Fruit fly (Drosophila melanogaster) whole organism, wandering third instar larva: ENCODE measurements around the gene CG14823.

ENCODE experiments used
- Abd-B ChIP-seq: fragments of >200 bp; optimal IDR thresholded peaks from 2 replicates; lab custom pipeline; 2017; ENCODE audit warnings: missing biosample characterization, missing genetic modification characterization
- Dfd ChIP-seq: fragments of >200 bp; optimal IDR thresholded peaks from 2 replicates; lab custom pipeline; 2017; ENCODE audit warnings: missing biosample characterization, missing genetic modification characterization
- Hnf4 ChIP-seq: fragments of 200-800 bp; sonication (Bioruptor generic); optimal IDR thresholded peaks from 2 replicates; lab custom pipeline; 2016; ENCODE audit warnings: missing biosample characterization, mild to moderate bottlenecking, missing genetic modification characterization
- OdsH ChIP-seq: fragments of 200-800 bp; sonication (Bioruptor generic); optimal IDR thresholded peaks from 2 replicates; lab custom pipeline; 2016; ENCODE audit warnings: missing biosample characterization, mild to moderate bottlenecking, missing genetic modification characterization
- Rel ChIP-seq, 2 experiments: fragments of 200-800 bp; sonication (Bioruptor generic) in 1 of 2; optimal IDR thresholded peaks; 2 replicates in 1 of 2; 3 replicates in 1 of 2; lab custom pipeline; 2016 to 2019; ENCODE audit warnings: mild to moderate bottlenecking in 2 of 2, missing biosample characterization in 2 of 2, missing genetic modification characterization in 2 of 2, moderate library complexity in 1 of 2
- Sp1 ChIP-seq: fragments of 200-800 bp; sonication (Bioruptor generic); optimal IDR thresholded peaks from 3 replicates; lab custom pipeline; 2019; ENCODE audit warnings: missing biosample characterization, mild to moderate bottlenecking, missing genetic modification characterization, moderate library complexity
- dl ChIP-seq, 2 experiments: fragments of 175-275, 200-275 bp in 1 of 2; fragments of 200-275 bp in 1 of 2; sonication (Bioruptor generic); optimal IDR thresholded peaks; lab custom pipeline; 2018; ENCODE audit warnings: mild to moderate bottlenecking in 2 of 2, missing biosample characterization in 2 of 2, missing genetic modification characterization in 2 of 2, moderate library complexity in 2 of 2; ENCODE audit not compliant: partially characterized antibody in 2 of 2, insufficient read depth in 1 of 2
- dmrt93B ChIP-seq: fragments of 200-800 bp; sonication (Bioruptor generic); optimal IDR thresholded peaks from 2 replicates; lab custom pipeline; 2018; ENCODE audit warnings: missing biosample characterization, mild to moderate bottlenecking, missing genetic modification characterization
- foxo ChIP-seq, 2 experiments: fragments of 200-800 bp; sonication (Bioruptor generic); optimal IDR thresholded peaks; 2 replicates in 1 of 2; 3 replicates in 1 of 2; lab custom pipeline; 2016 to 2017; ENCODE audit warnings: missing biosample characterization in 2 of 2, missing genetic modification characterization in 2 of 2
- jim ChIP-seq: fragments of 175-275, 200-325 bp; sonication (Bioruptor generic); optimal IDR thresholded peaks from 2 replicates; lab custom pipeline; 2016; ENCODE audit warnings: missing biosample characterization, mild to moderate bottlenecking, missing genetic modification characterization
- lola ChIP-seq: fragments of >200 bp; optimal IDR thresholded peaks from 2 replicates; lab custom pipeline; 2017; ENCODE audit warnings: missing biosample characterization, missing genetic modification characterization
- psq ChIP-seq: fragments of 200-800 bp; sonication (Bioruptor generic); optimal IDR thresholded peaks from 3 replicates; lab custom pipeline; 2017; ENCODE audit warnings: missing biosample characterization, mild to moderate bottlenecking, missing genetic modification characterization, moderate library complexity

- TF ChIP-seq Hnf4 = no peak
- TF ChIP-seq foxo (GFP tag; optimal IDR thresholded peaks at IDR 0.05; lab: Kevin White, UChicago) = no peak
- TF ChIP-seq Abd-B (GFP tag; lab: Kevin White, UChicago) = no peak
- no peak for TF ChIP-seq OdsH
- TF ChIP-seq jim (GFP tag; lab: Kevin White, UChicago) = no peak
- no peak for TF ChIP-seq dl (GFP tag; optimal IDR thresholded peaks at IDR 0.05; lab: Kevin White, UChicago; ENCODE audit: insufficient read depth in 1 of 2, partially characterized antibody in 2 of 2)
- no peak for TF ChIP-seq Rel (GFP tag; optimal IDR thresholded peaks at IDR 0.05; lab: Kevin White, UChicago)
- TF ChIP-seq Rel (tag; optimal IDR thresholded peaks at IDR 0.05; lab: Kevin White, UChicago) = no peak
- no peak for TF ChIP-seq dmrt93B (GFP tag; lab: Kevin White, UChicago)
- TF ChIP-seq Sp1 (GFP tag; lab: Kevin White, UChicago) = no peak
- no peak for TF ChIP-seq lola (GFP tag; lab: Kevin White, UChicago)
- TF ChIP-seq Dfd (GFP tag; lab: Kevin White, UChicago) = no peak
- no peak for TF ChIP-seq psq (GFP tag; lab: Kevin White, UChicago)
Observed at dm6 chr3L:7105693-7106092, 39.6 kb downstream of the CG14823 start.
